Fruit fly (Drosophila melanogaster) whole organism, embryonic: ENCODE measurements around the gene CG7332.

ENCODE experiments used
- Antp ChIP-seq: fragments of 200-800 bp; sonication (Bioruptor generic); optimal IDR thresholded peaks from 3 replicates; lab custom pipeline; 2016; ENCODE audit warnings: missing biosample characterization, missing genetic modification characterization
- Atf-2 ChIP-seq: fragments of 200-800 bp; sonication (Bioruptor generic); optimal IDR thresholded peaks from 2 replicates; lab custom pipeline; 2016; ENCODE audit warnings: missing biosample characterization, missing genetic modification characterization
- Blimp-1 ChIP-seq: fragments of 200-800 bp; sonication (Bioruptor generic); optimal IDR thresholded peaks from 3 replicates; lab custom pipeline; 2018; ENCODE audit warnings: missing biosample characterization, missing genetic modification characterization, mild to moderate bottlenecking, moderate library complexity, missing genetic modification reagents
- CG10979 ChIP-seq: fragments of 200-800 bp; sonication (Bioruptor generic); optimal IDR thresholded peaks from 2 replicates; lab custom pipeline; 2018; ENCODE audit warnings: missing biosample characterization, mild to moderate bottlenecking, missing genetic modification characterization, moderate library complexity
- CG11504 ChIP-seq: fragments of 200-800 bp; sonication (Bioruptor generic); optimal IDR thresholded peaks from 3 replicates; lab custom pipeline; 2019; ENCODE audit warnings: missing biosample characterization, mild to moderate bottlenecking, missing genetic modification characterization, moderate library complexity
- CG12391 ChIP-seq: fragments of 200-800 bp; sonication (Bioruptor generic); optimal IDR thresholded peaks from 3 replicates; lab custom pipeline; 2018; ENCODE audit warnings: missing biosample characterization, mild to moderate bottlenecking, missing genetic modification characterization, moderate library complexity
- CG13624 ChIP-seq: fragments of 200-800 bp; sonication (Bioruptor generic); optimal IDR thresholded peaks from 2 replicates; lab custom pipeline; 2016; ENCODE audit warnings: missing biosample characterization, missing genetic modification characterization
- CG13775 ChIP-seq: fragments of 200-800 bp; sonication (Bioruptor generic); optimal IDR thresholded peaks from 3 replicates; lab custom pipeline; 2017; ENCODE audit warnings: missing biosample characterization, mild to moderate bottlenecking, missing genetic modification characterization
- CG15011 ChIP-seq: fragments of 200-800 bp; sonication (Bioruptor generic); optimal IDR thresholded peaks from 3 replicates; lab custom pipeline; 2018; ENCODE audit warnings: missing biosample characterization, mild to moderate bottlenecking, missing genetic modification characterization
- CG15601 ChIP-seq: fragments of 200-800 bp; sonication (Bioruptor generic); optimal IDR thresholded peaks from 3 replicates; lab custom pipeline; 2019; ENCODE audit warnings: missing biosample characterization, mild to moderate bottlenecking, missing genetic modification characterization, moderate library complexity
- CG1603 ChIP-seq: fragments of 200-800 bp; sonication (Bioruptor generic); optimal IDR thresholded peaks from 2 replicates; lab custom pipeline; 2019; ENCODE audit warnings: missing biosample characterization, mild to moderate bottlenecking, missing genetic modification characterization, moderate library complexity
- CG17829 ChIP-seq: fragments of 200-800 bp; optimal IDR thresholded peaks from 2 replicates; lab custom pipeline; 2019; ENCODE audit warnings: missing biosample characterization, mild to moderate bottlenecking, missing genetic modification characterization, moderate library complexity
- CG2199 ChIP-seq: fragments of 200-800 bp; sonication (Bioruptor generic); IDR thresholded peaks from 3 replicates; pipeline ENCODE4 v1.3.6; 2022; ENCODE audit warnings: missing biosample characterization, missing genetic modification characterization
- CG2678 ChIP-seq: fragments of 200-800 bp; sonication (Bioruptor generic); optimal IDR thresholded peaks from 3 replicates; lab custom pipeline; 2019; ENCODE audit warnings: missing biosample characterization, mild to moderate bottlenecking, missing genetic modification characterization, moderate library complexity
- CG2712 ChIP-seq: fragments of 200-800 bp; optimal IDR thresholded peaks from 3 replicates; lab custom pipeline; 2019; ENCODE audit warnings: missing biosample characterization, mild to moderate bottlenecking, missing genetic modification characterization, moderate library complexity
- CG31441 ChIP-seq: fragments of 200-800 bp; sonication (Bioruptor generic); IDR thresholded peaks from 2 replicates; pipeline ENCODE4 v1.3.6; 2022; ENCODE audit warnings: missing biosample characterization, missing genetic modification characterization
- CG7839 ChIP-seq: fragments of 200-800 bp; sonication (Bioruptor generic); optimal IDR thresholded peaks from 3 replicates; lab custom pipeline; 2018; ENCODE audit warnings: missing biosample characterization, mild to moderate bottlenecking, missing genetic modification characterization, moderate library complexity
- CG8924 ChIP-seq: fragments of 200-800 bp; optimal IDR thresholded peaks from 3 replicates; lab custom pipeline; 2019; ENCODE audit warnings: missing biosample characterization, mild to moderate bottlenecking, missing genetic modification characterization, moderate library complexity
- CG9797 ChIP-seq: fragments of 200-800 bp; sonication (Bioruptor generic); optimal IDR thresholded peaks from 3 replicates; lab custom pipeline; 2018; ENCODE audit warnings: missing biosample characterization, mild to moderate bottlenecking, missing genetic modification characterization
- D ChIP-seq, 2 experiments: fragments of 200-800 bp in 1 of 2; fragments of >200 bp in 1 of 2; sonication (Bioruptor generic) in 1 of 2; optimal IDR thresholded peaks; 2 replicates in 1 of 2; 3 replicates in 1 of 2; lab custom pipeline; 2017; ENCODE audit warnings: mild to moderate bottlenecking in 1 of 2, missing biosample characterization in 1 of 2, missing genetic modification characterization in 1 of 2, missing genetic modification reagents in 1 of 2
- D19A ChIP-seq: fragments of 200-800 bp; optimal IDR thresholded peaks from 3 replicates; lab custom pipeline; 2019; ENCODE audit warnings: missing biosample characterization, mild to moderate bottlenecking, missing genetic modification characterization, moderate library complexity
- Gsc ChIP-seq: fragments of 200-800 bp; sonication (Bioruptor generic); IDR thresholded peaks from 2 replicates; pipeline ENCODE4 v1.3.6; 2022; ENCODE audit warnings: missing biosample characterization, missing genetic modification characterization
- Hr78 ChIP-seq, 2 experiments: fragments of 200-800 bp in 1 of 2; fragments of >200 bp in 1 of 2; sonication (Bioruptor generic) in 1 of 2; optimal IDR thresholded peaks; 2 replicates each; lab custom pipeline; 2017 to 2019; ENCODE audit warnings: missing biosample characterization in 2 of 2, missing genetic modification characterization in 2 of 2, mild to moderate bottlenecking in 1 of 2, moderate library complexity in 1 of 2
- Med ChIP-seq: fragments of 200-800 bp; sonication (Bioruptor generic); peaks from one replicate; lab custom pipeline; 2016; ENCODE audit warnings: missing biosample characterization, missing genetic modification characterization, mild to moderate bottlenecking, inconsistent platforms, moderate library complexity
- NFAT ChIP-seq: fragments of 200-800 bp; sonication (Bioruptor generic); IDR thresholded peaks from 2 replicates; pipeline ENCODE4 v1.3.6; 2022; ENCODE audit warnings: missing biosample characterization, missing genetic modification characterization
- Ptx1 ChIP-seq: fragments of 200-800 bp; sonication (Bioruptor generic); IDR thresholded peaks from 2 replicates; pipeline ENCODE4 v1.3.6; 2022; ENCODE audit warnings: missing biosample characterization, missing genetic modification characterization
- Ssrp ChIP-seq: fragments of 200-800 bp; sonication (Bioruptor generic); optimal IDR thresholded peaks from 2 replicates; lab custom pipeline; 2018; ENCODE audit warnings: missing biosample characterization, mild to moderate bottlenecking, missing genetic modification characterization, moderate library complexity
- Xrp1 ChIP-seq: fragments of 200-800 bp; sonication (Bioruptor generic); IDR thresholded peaks from 2 replicates; pipeline ENCODE4 v1.3.6; 2022; ENCODE audit warnings: missing biosample characterization, missing genetic modification characterization
- az2 ChIP-seq: fragments of 200-800 bp; sonication (Bioruptor generic); optimal IDR thresholded peaks from 3 replicates; lab custom pipeline; 2016; ENCODE audit warnings: missing biosample characterization, missing genetic modification characterization
- bbx ChIP-seq: fragments of 200-800 bp; sonication (Bioruptor generic); IDR thresholded peaks from 2 replicates; pipeline ENCODE4 v1.3.6; 2022; ENCODE audit warnings: missing biosample characterization, missing genetic modification characterization; ENCODE audit not compliant: partially characterized antibody
- bsh ChIP-seq, 2 experiments: fragments of 200-800 bp; sonication (Bioruptor generic); optimal IDR thresholded peaks; 2 replicates each; lab custom pipeline; 2017 to 2018; ENCODE audit warnings: mild to moderate bottlenecking in 2 of 2, missing biosample characterization in 2 of 2, missing genetic modification characterization in 2 of 2, moderate library complexity in 1 of 2
- chif ChIP-seq, 2 experiments: fragments of 200-800 bp; sonication (Bioruptor generic); optimal IDR thresholded peaks; 3 replicates each; lab custom pipeline; 2016; ENCODE audit warnings: missing biosample characterization in 2 of 2, missing genetic modification characterization in 2 of 2
- chn ChIP-seq: fragments of 200-800 bp; sonication (Bioruptor generic); optimal IDR thresholded peaks from 2 replicates; lab custom pipeline; 2016; ENCODE audit warnings: missing biosample characterization, missing genetic modification characterization
- disco-r ChIP-seq: fragments of 200-800 bp; sonication (Bioruptor generic); optimal IDR thresholded peaks from 2 replicates; lab custom pipeline; 2016; ENCODE audit warnings: missing biosample characterization, missing genetic modification characterization
- dm ChIP-seq: fragments of 200-800 bp; sonication (Bioruptor generic); optimal IDR thresholded peaks from 3 replicates; lab custom pipeline; 2016; ENCODE audit warnings: missing biosample characterization, missing genetic modification characterization
- dmrt11E ChIP-seq: fragments of 200-800 bp; sonication (Bioruptor generic); optimal IDR thresholded peaks from 3 replicates; lab custom pipeline; 2018; ENCODE audit warnings: missing biosample characterization, mild to moderate bottlenecking, missing genetic modification characterization, moderate library complexity
- eve ChIP-seq, 2 experiments: fragments of >200 bp; optimal IDR thresholded peaks; 2 replicates each; lab custom pipeline; 2017; ENCODE audit warnings: missing biosample characterization in 2 of 2, missing genetic modification characterization in 2 of 2
- grau ChIP-seq: fragments of 200-800 bp; optimal IDR thresholded peaks from 3 replicates; lab custom pipeline; 2019; ENCODE audit warnings: missing biosample characterization, mild to moderate bottlenecking, missing genetic modification characterization, moderate library complexity
- h ChIP-seq: fragments of >200 bp; optimal IDR thresholded peaks from 2 replicates; lab custom pipeline; 2017
- lola ChIP-seq, 3 experiments: fragments of >200 bp in 2 of 3; fragments of 200-800 bp in 1 of 3; sonication (Bioruptor generic) in 1 of 3; optimal IDR thresholded peaks; 2 replicates each; lab custom pipeline; 2017 to 2019; ENCODE audit warnings: missing biosample characterization in 3 of 3, missing genetic modification characterization in 3 of 3, mild to moderate bottlenecking in 1 of 3, moderate library complexity in 1 of 3
- nmo ChIP-seq: fragments of 200-800 bp; sonication (Bioruptor generic); optimal IDR thresholded peaks from 2 replicates; lab custom pipeline; 2018; ENCODE audit warnings: missing biosample characterization, mild to moderate bottlenecking, missing genetic modification characterization, moderate library complexity
- odd ChIP-seq: fragments of 200-800 bp; sonication (Bioruptor generic); optimal IDR thresholded peaks from 2 replicates; lab custom pipeline; 2017; ENCODE audit warnings: missing biosample characterization, mild to moderate bottlenecking, missing genetic modification characterization
- phol ChIP-seq: fragments of 200-800 bp; sonication (Bioruptor generic); optimal IDR thresholded peaks from 3 replicates; lab custom pipeline; 2018; ENCODE audit warnings: missing biosample characterization, mild to moderate bottlenecking, missing genetic modification characterization, moderate library complexity
- row ChIP-seq: fragments of 200-800 bp; sonication (Bioruptor generic); IDR thresholded peaks from 3 replicates; pipeline ENCODE4 v1.3.6; 2022; ENCODE audit warnings: missing biosample characterization, missing genetic modification characterization
- sens ChIP-seq: fragments of 200-800 bp; sonication (Bioruptor generic); peaks from one replicate; lab custom pipeline; 2016; ENCODE audit warnings: missing biosample characterization, missing genetic modification characterization
- sisA ChIP-seq: fragments of 200-800 bp; sonication (Bioruptor generic); IDR thresholded peaks from 2 replicates; pipeline ENCODE4 v1.3.6; 2022; ENCODE audit warnings: missing biosample characterization, missing genetic modification characterization
- trem ChIP-seq: fragments of 200-800 bp; optimal IDR thresholded peaks from 3 replicates; lab custom pipeline; 2019; ENCODE audit warnings: missing biosample characterization, mild to moderate bottlenecking, missing genetic modification characterization, moderate library complexity
- unpg ChIP-seq: fragments of 200-800 bp; sonication (Bioruptor generic); optimal IDR thresholded peaks from 3 replicates; lab custom pipeline; 2018; ENCODE audit warnings: missing biosample characterization, mild to moderate bottlenecking, missing genetic modification characterization, moderate library complexity
- vfl ChIP-seq: fragments of 200-800 bp; sonication (Bioruptor generic); optimal IDR thresholded peaks from 2 replicates; lab custom pipeline; 2016; ENCODE audit warnings: missing biosample characterization, missing genetic modification characterization

CG7332 gene

dm6 chrX:18910827-18911226, 26.5 kb downstream of the CG7332 start:
- no peak for TF ChIP-seq Atf-2
- no peak for TF ChIP-seq dm (GFP tag; lab: Kevin White, UChicago)
- peak; percentile 53 for TF ChIP-seq phol (tag; lab: Kevin White, UChicago)
- TF ChIP-seq grau (tag; lab: Kevin White, UChicago) = peak; percentile 29
- peak; percentile 6 for TF ChIP-seq az2 (GFP tag; lab: Kevin White, UChicago)
- no peak for TF ChIP-seq D (optimal IDR thresholded peaks at IDR 0.05; lab: Kevin White, UChicago)
- TF ChIP-seq D (GFP tag; optimal IDR thresholded peaks at IDR 0.05; lab: Kevin White, UChicago) = peak; percentile 16
- peak; percentile 3 for TF ChIP-seq Antp (GFP tag; lab: Kevin White, UChicago)
- TF ChIP-seq chn (GFP tag; lab: Kevin White, UChicago) = peak; percentile 37
- TF ChIP-seq Xrp1 (GFP tag; lab: Robert Waterston, UW) = peak; percentile 46; the same call in 1 of the 2 replicates
- TF ChIP-seq Hr78 (GFP tag; optimal IDR thresholded peaks at IDR 0.05; lab: Kevin White, UChicago) = peak in 1 of 2 experiments; percentile 39
- TF ChIP-seq CG7839 (tag; lab: Kevin White, UChicago) = peak; percentile 40
- TF ChIP-seq Gsc (GFP tag; lab: Robert Waterston, UW) = no peak
- TF ChIP-seq Ptx1 (GFP tag; lab: Robert Waterston, UW) = 0 out of 2 replicates have a peak, but pooled peaks have one; percentile 7
- peak; percentile 36 for TF ChIP-seq unpg (GFP tag; lab: Kevin White, UChicago)
- peak; percentile 8 for TF ChIP-seq trem
- TF ChIP-seq CG15601 (tag; lab: Kevin White, UChicago) = peak; percentile 30
- peak; percentile 38 for TF ChIP-seq Blimp-1
- peak; percentile 66 for TF ChIP-seq CG10979 (tag; lab: Kevin White, UChicago)
- TF ChIP-seq odd (GFP tag; lab: Kevin White, UChicago) = no peak
- TF ChIP-seq dmrt11E (tag; lab: Kevin White, UChicago) = peak; percentile 76
- TF ChIP-seq Ssrp (tag; lab: Kevin White, UChicago) = peak; percentile 20
- peak; percentile 25; the same call in 1 of the 3 replicates for TF ChIP-seq row
- peak; percentile 26 for TF ChIP-seq CG12391 (tag; lab: Kevin White, UChicago)
- TF ChIP-seq eve (GFP tag; optimal IDR thresholded peaks at IDR 0.05; lab: Kevin White, UChicago) = peak in 1 of 2 experiments; percentile 66
- peak; percentile 11 for TF ChIP-seq CG17829
- TF ChIP-seq disco-r (GFP tag; lab: Kevin White, UChicago) = no peak
- no peak for TF ChIP-seq NFAT (GFP tag; lab: Robert Waterston, UW)
- TF ChIP-seq bsh (GFP tag; optimal IDR thresholded peaks at IDR 0.05; lab: Kevin White, UChicago) = peak in 1 of 2 experiments; percentile 70
- 0 out of 2 replicates have a peak, but pooled peaks have one; percentile 11 for TF ChIP-seq sisA (GFP tag; lab: Robert Waterston, UW)
- peak; percentile 59 for TF ChIP-seq CG2712 (tag; lab: Kevin White, UChicago)
- TF ChIP-seq CG2199 = no peak
- TF ChIP-seq CG1603 (tag; lab: Kevin White, UChicago) = peak; percentile 43
- peak; percentile 5 for TF ChIP-seq CG13775 (GFP tag; lab: Kevin White, UChicago)
- TF ChIP-seq CG8924 = no peak
- TF ChIP-seq sens (GFP tag; lab: Kevin White, UChicago) = peak; percentile 59
- TF ChIP-seq Med = peak; percentile 48
- peak in 1 of 3 experiments; percentile 77 for TF ChIP-seq lola (GFP tag; optimal IDR thresholded peaks at IDR 0.05; lab: Kevin White, UChicago)
- no peak for TF ChIP-seq CG15011 (GFP tag; lab: Kevin White, UChicago)
- TF ChIP-seq h (lab: Kevin White, UChicago) = no peak
- TF ChIP-seq bbx (GFP tag; lab: Robert Waterston, UW) = no peak
- peak; percentile 67 for TF ChIP-seq nmo (GFP tag; lab: Kevin White, UChicago)
- peak; percentile 33 for TF ChIP-seq CG11504 (tag; lab: Kevin White, UChicago)
- peak; percentile 96 for TF ChIP-seq D19A
- TF ChIP-seq vfl (GFP tag; lab: Kevin White, UChicago) = no peak
- TF ChIP-seq CG2678 = peak; percentile 46
- no peak for TF ChIP-seq CG13624
- peak in 1 of 2 experiments; percentile 43 for TF ChIP-seq chif (GFP tag; optimal IDR thresholded peaks at IDR 0.05; lab: Kevin White, UChicago)
- TF ChIP-seq CG31441 (GFP tag; lab: Robert Waterston, UW) = peak; percentile 46; the same call in 1 of the 2 replicates
- TF ChIP-seq CG9797 (GFP tag; lab: Kevin White, UChicago) = no peak
